Worm (Caenorhabditis elegans): ENCODE measurements around the gene ceph-41.

- TF ChIP-seq ztf-11 (tag; optimal IDR thresholded peaks at IDR 0.05) (no peak), pha-4 (GFP tag; IDR thresholded peaks at IDR 0.05) (no peak), pha-4 (tag; optimal IDR thresholded peaks at IDR 0.05) (no peak), nhr-25 (tag; optimal IDR thresholded peaks at IDR 0.05; ENCODE audit: borderline replicate concordance, insufficient read depth) (no peak)
These were observed 28.0 kb downstream of the ceph-41 start for ce11 chrIV:8154966-8155365.
